Worm (Caenorhabditis elegans) whole organism, L1 larva: Measurements from ENCODE around the gene C12D5.4.

Experiments
- C16A3.4 ChIP-seq: fragments of 150-350 bp; optimal IDR thresholded peaks from 2 replicates; lab custom pipeline; 2014; ENCODE audit warnings: missing biosample characterization, missing genetic modification characterization
- lin-39 ChIP-seq: fragments of 150-350 bp; optimal IDR thresholded peaks from 2 replicates; lab custom pipeline; 2014; ENCODE audit warnings: missing biosample characterization, missing genetic modification reagents, missing genetic modification characterization

DNA sequence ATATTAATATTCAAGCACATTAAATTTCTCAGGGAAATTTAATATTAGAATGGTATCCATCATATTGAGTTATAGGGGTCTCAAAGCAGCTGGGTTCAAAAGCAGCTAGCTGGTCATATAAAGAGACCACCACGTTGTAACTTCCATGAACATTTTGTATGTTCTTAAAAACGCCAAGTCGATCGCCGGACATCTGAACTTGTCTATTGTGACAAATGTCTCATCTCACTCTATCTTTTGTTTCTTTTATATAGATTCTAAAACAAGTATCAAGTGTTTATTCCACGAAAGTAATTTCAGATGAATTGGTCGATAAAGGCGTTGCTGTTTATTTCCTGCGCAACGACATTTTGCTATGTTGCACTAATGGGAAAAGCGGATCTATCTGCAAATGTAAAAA lies 24.5 kb downstream of the C12D5.4 start, which contains the start of gene ZK105.3:
- no peak for TF ChIP-seq C16A3.4 (tag; lab: Kevin White, UChicago)
- TF ChIP-seq lin-39, result no peak
